Fruit fly (Drosophila melanogaster) Kc167 (cell line): ENCODE results near the gene Chd1.

Experiments
- psq ChIP-seq: fragments of >200 bp; optimal IDR thresholded peaks from 2 replicates; lab custom pipeline; 2017; ENCODE audit warnings: missing external identifiers
- ttk ChIP-seq: sonication (Bioruptor generic); optimal IDR thresholded peaks from 2 replicates; lab custom pipeline; 2017; ENCODE audit warnings: missing external identifiers

dm6 chr2L:3003399-3003798 is 15.9 kb upstream of the Chd1 start:
- TF ChIP-seq ttk (no peak), psq (no peak)
